Fruit fly (Drosophila melanogaster) whole organism: ENCODE data around the gene CG14903.

ENCODE experiments used
- CG8478 ChIP-seq: fragments of >200 bp; optimal IDR thresholded peaks from 2 replicates; lab custom pipeline; 2018; ENCODE audit warnings: inconsistent platforms
- Dll ChIP-seq: fragments of >200 bp; optimal IDR thresholded peaks from 2 replicates; lab custom pipeline; 2017

dm6 chr3R:16600735-16601134 is 27.2 kb upstream of the CG14903 start:
- TF ChIP-seq CG8478 = no peak
- TF ChIP-seq Dll = no peak
